Worm (Caenorhabditis elegans) whole organism, L4 larva: ENCODE results near the gene Y67A10A.2.

Source experiments
- F44E2.7 ChIP-seq: fragments of 200-800 bp; sonication (Bioruptor generic); IDR thresholded peaks from 2 replicates; pipeline ENCODE4 v2.1.2; 2022; ENCODE audit warnings: missing genetic modification characterization, missing compliant biosample characterization
- R02D3.7 ChIP-seq: fragments of 150-350 bp; sonication (generic microtip); optimal IDR thresholded peaks from 3 replicates; lab custom pipeline; 2014; ENCODE audit warnings: missing biosample characterization, missing genetic modification characterization
- ama-1 ChIP-seq: fragments of 150-350 bp; optimal IDR thresholded peaks from 2 replicates; lab custom pipeline; 2014; ENCODE audit warnings: inconsistent platforms, mixed read lengths
- attf-4 ChIP-seq: sonication (generic microtip); optimal IDR thresholded peaks from 3 replicates; lab custom pipeline; 2017; ENCODE audit warnings: missing biosample characterization, missing genetic modification characterization
- daf-16 ChIP-seq, 3 experiments: sonication (generic microtip); optimal IDR thresholded peaks; 2 replicates each; lab custom pipeline; 2016 to 2017; ENCODE audit warnings: missing genetic modification characterization in 3 of 3, missing genetic modification reagents in 3 of 3, mild to moderate bottlenecking in 2 of 3, missing compliant biosample characterization in 2 of 3, missing biosample characterization in 1 of 3, moderate library complexity in 1 of 3
- dmd-9 ChIP-seq: fragments of 200-800 bp; sonication (Bioruptor generic); IDR thresholded peaks from 2 replicates; pipeline ENCODE4 v1.3.6; 2022; ENCODE audit warnings: missing genetic modification reagents, missing genetic modification characterization, missing compliant biosample characterization
- egl-27 ChIP-seq: sonication (generic microtip); optimal IDR thresholded peaks from 3 replicates; lab custom pipeline; 2017; ENCODE audit warnings: missing biosample characterization, missing genetic modification reagents, missing genetic modification characterization
- hlh-30 ChIP-seq: sonication (generic microtip); optimal IDR thresholded peaks from 2 replicates; lab custom pipeline; 2017; ENCODE audit warnings: antibody characterized with exemption, mild to moderate bottlenecking, missing genetic modification characterization, missing compliant biosample characterization; ENCODE audit not compliant: insufficient read depth
- nhr-237 ChIP-seq: sonication (generic microtip); optimal IDR thresholded peaks from 2 replicates; lab custom pipeline; 2017; ENCODE audit warnings: missing biosample characterization, missing genetic modification characterization
- zip-2 ChIP-seq: fragments of 150-350 bp; optimal IDR thresholded peaks from 2 replicates; lab custom pipeline; 2014; ENCODE audit warnings: missing biosample characterization, missing genetic modification characterization

- TF ChIP-seq nhr-237 (tag; lab: Kevin White, UChicago) = no peak
- TF ChIP-seq F44E2.7 (GFP tag; lab: Robert Waterston, UW) = no peak
- no peak for TF ChIP-seq attf-4
- no peak for TF ChIP-seq ama-1 (lab: Kevin White, UChicago)
- no peak for TF ChIP-seq egl-27 (tag; lab: Kevin White, UChicago)
- TF ChIP-seq R02D3.7 (tag; lab: Kevin White, UChicago) = no peak
- TF ChIP-seq dmd-9 (GFP tag; lab: Robert Waterston, UW) = no peak
- TF ChIP-seq daf-16 (GFP tag; optimal IDR thresholded peaks at IDR 0.05; lab: Kevin White, UChicago) = no peak
- no peak for TF ChIP-seq daf-16 (tag; optimal IDR thresholded peaks at IDR 0.05; lab: Kevin White, UChicago)
- TF ChIP-seq hlh-30 (tag; lab: Kevin White, UChicago) = no peak
- TF ChIP-seq zip-2 = no peak
These were observed 40.0 kb downstream of the Y67A10A.2 start for ce11 chrIV:14377850-14378249.
